Fruit fly (Drosophila melanogaster): ENCODE results near the gene Ir8a.
A peak's percentile ranks its signal among the peaks of the same experiment; 100 is the strongest.

The Ir8a gene

dm6 chrX:9243417-9243884 lies 7.1 kb upstream of the Ir8a start, which contains the start of the genes mxc and Larp7 (continued):
- TF ChIP-seq CG2129 (GFP tag; IDR thresholded peaks at IDR 0.05; ENCODE audit: partially characterized antibody) = peak; percentile 80
- no peak for TF ChIP-seq CG32767 (GFP tag; IDR thresholded peaks at IDR 0.05)
- peak; percentile 64 for TF ChIP-seq CG2712 (tag; optimal IDR thresholded peaks at IDR 0.05)
- peak; percentile 69 for TF ChIP-seq Xbp1 (GFP tag; optimal IDR thresholded peaks at IDR 0.05)
- no peak for TF ChIP-seq CG10147 (GFP tag; optimal IDR thresholded peaks at IDR 0.05)
- TF ChIP-seq schlank (tag; optimal IDR thresholded peaks at IDR 0.05) = no peak
- peak; percentile 47 for TF ChIP-seq Usf (GFP tag; optimal IDR thresholded peaks at IDR 0.05)
- TF ChIP-seq CTCF (GFP tag; optimal IDR thresholded peaks at IDR 0.05) = peak; percentile 11
- peak; percentile 67 for TF ChIP-seq Chrac-16 (GFP tag; optimal IDR thresholded peaks at IDR 0.05)
- TF ChIP-seq Mes4 (GFP tag; optimal IDR thresholded peaks at IDR 0.05) = peak; percentile 40
- TF ChIP-seq Drgx (GFP tag; IDR thresholded peaks at IDR 0.05) = no peak
- peak; percentile 16 for TF ChIP-seq CG4282 (GFP tag; optimal IDR thresholded peaks at IDR 0.05)
- peak; percentile 51 to 67 for TF ChIP-seq chif (GFP tag; optimal IDR thresholded peaks at IDR 0.05)
- TF ChIP-seq CG14710 (tag; optimal IDR thresholded peaks at IDR 0.05) = peak; percentile 80
- TF ChIP-seq vvl (GFP tag; IDR thresholded peaks at IDR 0.05) = peak; percentile 21; the same call in 1 of the 2 replicates
- TF ChIP-seq Sry-δ (GFP tag; optimal IDR thresholded peaks at IDR 0.05) = peak; percentile 82
- peak; percentile 46 for TF ChIP-seq Bdp1 (GFP tag; optimal IDR thresholded peaks at IDR 0.05)
- TF ChIP-seq CG18262 (tag; optimal IDR thresholded peaks at IDR 0.05) = no peak
- peak; percentile 93 for TF ChIP-seq Med (GFP tag)
- no peak for TF ChIP-seq gsb-n (tag; optimal IDR thresholded peaks at IDR 0.05)
- TF ChIP-seq nmo (GFP tag; optimal IDR thresholded peaks at IDR 0.05) = peak; percentile 73
- peak; percentile 80 for TF ChIP-seq CG10267 (tag; optimal IDR thresholded peaks at IDR 0.05)
- TF ChIP-seq her (GFP tag; optimal IDR thresholded peaks at IDR 0.05) = peak; percentile 48
- peak; percentile 3 for TF ChIP-seq fd96Cb (tag; optimal IDR thresholded peaks at IDR 0.05)
- TF ChIP-seq btn (GFP tag; optimal IDR thresholded peaks at IDR 0.05) = no peak
- peak; percentile 67 for TF ChIP-seq Hr3 (GFP tag; optimal IDR thresholded peaks at IDR 0.05)
- peak; percentile 2 for TF ChIP-seq Nf-YB (GFP tag; optimal IDR thresholded peaks at IDR 0.05)
- TF ChIP-seq CG11695 (GFP tag; IDR thresholded peaks at IDR 0.05) = no peak
- TF ChIP-seq CG14860 (GFP tag; IDR thresholded peaks at IDR 0.05; ENCODE audit: partially characterized antibody) = peak; percentile 80
- TF ChIP-seq stc (GFP tag; IDR thresholded peaks at IDR 0.05) = peak; percentile 16; the same call in 1 of the 2 replicates
- peak; percentile 11 for TF ChIP-seq Camta (GFP tag; optimal IDR thresholded peaks at IDR 0.05)
- TF ChIP-seq CG4617 (GFP tag; optimal IDR thresholded peaks at IDR 0.05; ENCODE audit: borderline replicate concordance) = peak; percentile 77
- TF ChIP-seq slou (GFP tag; optimal IDR thresholded peaks at IDR 0.05) = no peak
- no peak for TF ChIP-seq ac (GFP tag; optimal IDR thresholded peaks at IDR 0.05)
- no peak for TF ChIP-seq Stat92E (GFP tag; optimal IDR thresholded peaks at IDR 0.05)
- TF ChIP-seq E2f2 (GFP tag; IDR thresholded peaks at IDR 0.05) = peak; percentile 77
- TF ChIP-seq B-H2 (GFP tag; optimal IDR thresholded peaks at IDR 0.05) = no peak
- TF ChIP-seq inv (GFP tag; IDR thresholded peaks at IDR 0.05; ENCODE audit: partially characterized antibody) = peak; percentile 88
- peak; percentile 69 for TF ChIP-seq CG12659 (GFP tag; optimal IDR thresholded peaks at IDR 0.05)
- TF ChIP-seq D (optimal IDR thresholded peaks at IDR 0.05) = no peak
- no peak for TF ChIP-seq D (GFP tag; optimal IDR thresholded peaks at IDR 0.05)
- TF ChIP-seq zfh2 (GFP tag; optimal IDR thresholded peaks at IDR 0.05) = peak; percentile 77
- TF ChIP-seq CG31388 (GFP tag; optimal IDR thresholded peaks at IDR 0.05) = no peak
- TF ChIP-seq pb (GFP tag; optimal IDR thresholded peaks at IDR 0.05) = peak; percentile 0
- TF ChIP-seq CG9797 (GFP tag; optimal IDR thresholded peaks at IDR 0.05) = peak; percentile 53
- TF ChIP-seq gfzf (GFP tag; optimal IDR thresholded peaks at IDR 0.05) = peak; percentile 45
- peak; percentile 18 for TF ChIP-seq cato (GFP tag; optimal IDR thresholded peaks at IDR 0.05; ENCODE audit: borderline replicate concordance)
- no peak for TF ChIP-seq Fer3 (tag; optimal IDR thresholded peaks at IDR 0.05)
- TF ChIP-seq nerfin-2 (GFP tag; IDR thresholded peaks at IDR 0.05; ENCODE audit: partially characterized antibody) = peak; percentile 81
- TF ChIP-seq CG1233 (GFP tag; optimal IDR thresholded peaks at IDR 0.05) = no peak
- 0 out of 2 replicates have a peak, but pooled peaks have one; percentile 26 for TF ChIP-seq Adf1 (GFP tag; IDR thresholded peaks at IDR 0.05)
